Fruit fly (Drosophila melanogaster): Measurements from ENCODE around the gene Hipk.

DNA sequence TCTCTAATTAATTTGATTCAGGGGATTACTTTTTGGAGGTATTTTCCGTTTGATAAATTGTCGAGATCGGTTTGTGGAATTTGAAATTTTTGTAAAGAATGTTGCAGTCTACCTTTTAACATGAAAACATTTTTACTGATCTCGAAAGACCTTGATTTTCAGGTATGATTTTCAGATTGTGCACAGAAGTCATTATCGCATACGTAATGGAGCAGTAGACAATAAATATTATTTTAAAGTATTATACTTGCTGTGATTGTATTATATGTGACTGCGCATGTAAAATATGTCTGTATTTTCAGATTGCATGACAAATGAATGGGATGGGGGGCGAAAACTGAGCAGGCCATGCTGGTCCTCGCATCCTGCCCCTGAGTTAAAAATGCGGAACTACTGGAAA is 14.8 kb upstream of the Hipk start, which contains the start of gene CG34269:
- TF ChIP-seq lilli (GFP tag; optimal IDR thresholded peaks at IDR 0.05) (no peak), CG32772 (GFP tag; IDR thresholded peaks at IDR 0.05) (no peak), psq (GFP tag; optimal IDR thresholded peaks at IDR 0.05) (no peak), CG7839 (tag; optimal IDR thresholded peaks at IDR 0.05) (no peak), insv (GFP tag; optimal IDR thresholded peaks at IDR 0.05) (no peak), stc (GFP tag; IDR thresholded peaks at IDR 0.05) (no peak), yki (optimal IDR thresholded peaks at IDR 0.05) (no peak), vnd (GFP tag; IDR thresholded peaks at IDR 0.05; ENCODE audit: partially characterized antibody) (no peak), CG10959 (GFP tag; IDR thresholded peaks at IDR 0.05) (no peak)

Data from whole organism, embryonic.